Fruit fly (Drosophila melanogaster) whole organism, pupa: ENCODE measurements around the gene CG3819.
A peak's percentile ranks its signal among the peaks of the same experiment; 100 is the strongest.

Source experiments
- CG10348 ChIP-seq: fragments of 200-800 bp; sonication (Bioruptor generic); IDR thresholded peaks from 2 replicates; pipeline ENCODE4 v1.3.6; 2022; ENCODE audit warnings: missing biosample characterization, missing genetic modification characterization
- CG12605 ChIP-seq: fragments of 200-800 bp; sonication (Bioruptor generic); IDR thresholded peaks from 2 replicates; pipeline ENCODE4 v1.3.6; 2022; ENCODE audit warnings: missing biosample characterization, missing genetic modification characterization
- CG13204 ChIP-seq: fragments of 200-800 bp; sonication (Bioruptor generic); optimal IDR thresholded peaks from 2 replicates; lab custom pipeline; 2018; ENCODE audit warnings: missing biosample characterization, mild to moderate bottlenecking, missing genetic modification characterization, moderate library complexity
- CG14655 ChIP-seq: fragments of 200-800 bp; sonication (Bioruptor generic); optimal IDR thresholded peaks from 3 replicates; lab custom pipeline; 2017; ENCODE audit warnings: mild to moderate bottlenecking, missing biosample characterization, missing genetic modification reagents, missing genetic modification characterization
- CG17806 ChIP-seq: fragments of 200-800 bp; sonication (Bioruptor generic); optimal IDR thresholded peaks from 2 replicates; lab custom pipeline; 2018; ENCODE audit warnings: missing biosample characterization, mild to moderate bottlenecking, missing genetic modification characterization, moderate library complexity
- CG32121 ChIP-seq: fragments of 200-800 bp; sonication (Bioruptor generic); IDR thresholded peaks from 2 replicates; pipeline ENCODE4 v1.3.6; 2022; ENCODE audit warnings: missing biosample characterization, missing genetic modification characterization
- CG34367 ChIP-seq: fragments of 200-800 bp; sonication (Bioruptor generic); optimal IDR thresholded peaks from 2 replicates; lab custom pipeline; 2018; ENCODE audit warnings: missing biosample characterization, mild to moderate bottlenecking, missing genetic modification characterization
- CG4496 ChIP-seq: fragments of 200-800 bp; sonication (Bioruptor generic); IDR thresholded peaks from 3 replicates; pipeline ENCODE4 v1.3.6; 2022; ENCODE audit warnings: missing biosample characterization, missing genetic modification characterization
- CG8159 ChIP-seq: fragments of 200-800 bp; sonication (Bioruptor generic); optimal IDR thresholded peaks from 3 replicates; lab custom pipeline; 2018; ENCODE audit warnings: missing biosample characterization, mild to moderate bottlenecking, missing genetic modification characterization, moderate library complexity
- CG8301 ChIP-seq: fragments of 200-800 bp; sonication (Bioruptor generic); optimal IDR thresholded peaks from 2 replicates; lab custom pipeline; 2018; ENCODE audit warnings: missing biosample characterization, mild to moderate bottlenecking, missing genetic modification characterization
- CG9948 ChIP-seq: fragments of 200-800 bp; sonication (Bioruptor generic); optimal IDR thresholded peaks from 2 replicates; lab custom pipeline; 2018; ENCODE audit warnings: missing biosample characterization, mild to moderate bottlenecking, missing genetic modification characterization, moderate library complexity
- D1 ChIP-seq: fragments of 200-800 bp; sonication (Bioruptor generic); optimal IDR thresholded peaks from 2 replicates; lab custom pipeline; 2018; ENCODE audit warnings: missing biosample characterization, mild to moderate bottlenecking, missing genetic modification characterization, moderate library complexity
- EcR ChIP-seq: fragments of 200-800 bp; sonication (Bioruptor generic); optimal IDR thresholded peaks from 3 replicates; lab custom pipeline; 2019; ENCODE audit warnings: missing biosample characterization, missing genetic modification characterization, mild to moderate bottlenecking, moderate library complexity, missing genetic modification reagents
- Ets98B ChIP-seq: fragments of 200-800 bp; sonication (Bioruptor generic); IDR thresholded peaks from 2 replicates; pipeline ENCODE4 v1.3.6; 2022; ENCODE audit warnings: missing biosample characterization, missing genetic modification characterization
- Pif1A ChIP-seq: fragments of 200-800 bp; sonication (Bioruptor generic); optimal IDR thresholded peaks from 3 replicates; lab custom pipeline; 2016; ENCODE audit warnings: missing biosample characterization, missing genetic modification characterization
- Pif1B ChIP-seq: fragments of 200-800 bp; sonication (Bioruptor generic); optimal IDR thresholded peaks from 3 replicates; lab custom pipeline; 2016; ENCODE audit warnings: missing biosample characterization, missing genetic modification characterization
- Snoo ChIP-seq: fragments of 200-800 bp; sonication (Bioruptor generic); optimal IDR thresholded peaks from 3 replicates; lab custom pipeline; 2017; ENCODE audit warnings: missing biosample characterization, mild to moderate bottlenecking, missing genetic modification characterization, inconsistent platforms
- fd96Ca ChIP-seq: fragments of 200-800 bp; sonication (Bioruptor generic); IDR thresholded peaks from 3 replicates; pipeline ENCODE4 v1.3.6; 2022; ENCODE audit warnings: missing biosample characterization, missing genetic modification characterization
- gl ChIP-seq: fragments of 200-800 bp; sonication (Bioruptor generic); optimal IDR thresholded peaks from 2 replicates; lab custom pipeline; 2018; ENCODE audit warnings: missing biosample characterization, mild to moderate bottlenecking, missing genetic modification characterization
- rn ChIP-seq: fragments of 200-800 bp; sonication (Bioruptor generic); IDR thresholded peaks from 2 replicates; pipeline ENCODE4 v1.3.6; 2022; ENCODE audit warnings: missing biosample characterization, missing genetic modification characterization

CG3819 gene

DNA sequence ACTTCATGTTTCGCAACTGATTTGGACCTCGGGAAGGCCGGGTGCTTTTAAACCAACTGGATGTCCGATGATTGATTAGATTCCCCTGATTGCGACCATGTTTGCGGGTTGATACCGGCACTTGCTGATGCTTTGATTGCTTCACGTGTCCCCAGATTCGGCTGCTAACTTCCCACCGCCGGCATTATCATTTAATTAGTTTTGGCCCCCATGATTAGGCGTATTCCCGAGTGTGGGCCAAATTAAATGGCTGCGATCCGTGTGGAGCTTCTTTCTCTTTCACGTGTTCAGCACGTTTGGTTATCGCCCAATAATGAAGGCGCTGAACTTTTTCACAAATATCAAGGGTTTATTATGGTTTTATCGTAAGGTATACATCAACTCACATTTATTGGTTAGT lies at the start of gene CG3819:
CG3819 (minus strand) TSS at position 23 of the 400 bp plus-strand sequence.
- TF ChIP-seq CG8301 (tag; lab: Kevin White, UChicago) (no peak), D1 (tag; lab: Kevin White, UChicago) (no peak), CG17806 (tag; lab: Kevin White, UChicago) (no peak), EcR (GFP tag; lab: Kevin White, UChicago) (no peak), fd96Ca (GFP tag; lab: Robert Waterston, UW) (no peak), CG9948 (tag; lab: Kevin White, UChicago) (no peak), Pif1A (GFP tag; lab: Kevin White, UChicago) (no peak), gl (tag; lab: Kevin White, UChicago) (no peak), CG12605 (GFP tag; lab: Robert Waterston, UW) (no peak), CG32121 (GFP tag; lab: Robert Waterston, UW) (no peak), rn (no peak)

DNA sequence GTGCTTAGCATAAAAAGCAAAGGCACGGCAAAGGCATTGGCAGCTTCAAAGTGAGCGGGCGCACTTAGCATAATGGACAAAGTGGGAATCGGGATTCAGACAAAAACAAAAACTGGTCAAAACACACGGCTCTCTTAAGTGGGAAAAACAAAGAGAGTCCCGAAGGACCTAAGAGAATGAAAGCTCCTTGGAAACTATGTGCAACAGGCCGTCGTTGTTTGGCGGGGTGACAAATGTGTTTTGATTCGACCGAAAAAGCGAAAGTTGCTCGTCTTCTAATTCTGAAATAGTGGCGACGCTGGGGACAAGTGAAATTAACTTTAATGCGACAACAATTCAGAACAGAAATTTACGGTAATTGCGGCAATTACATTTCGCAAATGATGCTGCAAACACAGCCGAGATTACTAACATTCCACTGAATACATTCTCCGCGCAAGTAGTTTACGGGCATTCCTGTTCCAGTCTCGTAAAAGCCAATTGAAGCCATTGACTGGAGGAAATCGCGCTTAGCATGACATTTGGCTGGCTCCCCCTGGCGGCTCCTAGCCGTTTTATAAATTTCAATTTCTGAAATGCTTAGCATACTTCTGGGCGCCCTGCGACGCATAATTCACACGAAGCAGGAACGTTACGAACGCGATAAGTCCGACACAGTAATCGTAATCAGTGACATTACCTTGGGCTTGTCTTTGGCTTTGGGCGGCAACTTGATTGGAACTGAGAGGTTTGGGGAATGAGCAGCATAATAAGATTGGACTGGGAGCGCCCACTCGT lies 46.5 kb upstream of the CG3819 start:
- TF ChIP-seq Pif1A (GFP tag; lab: Kevin White, UChicago) (no peak), fd96Ca (GFP tag; lab: Robert Waterston, UW) (no peak), CG9948 (tag; lab: Kevin White, UChicago) (no peak), CG17806 (tag; lab: Kevin White, UChicago) (no peak), Ets98B (GFP tag; lab: Robert Waterston, UW) (no peak), CG34367 (tag; lab: Kevin White, UChicago) (no peak), D1 (tag; lab: Kevin White, UChicago) (no peak), rn (no peak), Snoo (tag; lab: Kevin White, UChicago) (no peak), EcR (GFP tag; lab: Kevin White, UChicago) (no peak)

DNA sequence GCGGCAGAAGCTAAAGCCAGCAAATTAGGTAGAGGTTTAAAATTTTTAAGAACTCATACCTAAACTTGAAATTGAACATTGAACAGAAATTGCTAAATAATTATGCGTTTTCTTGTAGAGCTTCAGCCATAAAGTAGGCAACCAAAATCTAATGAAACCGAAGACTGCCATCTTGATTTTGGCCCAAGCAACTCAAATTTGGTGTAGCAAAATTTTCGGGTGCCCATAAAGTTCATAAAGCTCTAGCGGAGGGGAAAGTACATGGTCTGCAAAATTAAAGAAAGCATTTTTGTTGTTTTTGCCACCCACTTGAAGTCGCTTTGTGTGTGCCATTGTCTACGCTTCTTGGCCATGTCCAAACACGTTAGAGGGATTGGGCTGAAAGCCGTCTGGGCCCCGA lies 35.1 kb upstream of the CG3819 start:
- TF ChIP-seq Pif1B (GFP tag; lab: Kevin White, UChicago) = no peak
- TF ChIP-seq CG10348 = no peak
- no peak for TF ChIP-seq CG34367 (tag; lab: Kevin White, UChicago)
- no peak for TF ChIP-seq rn
- no peak for TF ChIP-seq Pif1A (GFP tag; lab: Kevin White, UChicago)
- no peak for TF ChIP-seq D1 (tag; lab: Kevin White, UChicago)
- no peak for TF ChIP-seq CG32121 (GFP tag; lab: Robert Waterston, UW)
- TF ChIP-seq CG9948 (tag; lab: Kevin White, UChicago) = no peak
- no peak for TF ChIP-seq CG8159
- TF ChIP-seq CG12605 (GFP tag; lab: Robert Waterston, UW) = no peak
- no peak for TF ChIP-seq CG13204 (GFP tag; lab: Kevin White, UChicago)
- TF ChIP-seq, all 21 proteins: peak for 0

DNA sequence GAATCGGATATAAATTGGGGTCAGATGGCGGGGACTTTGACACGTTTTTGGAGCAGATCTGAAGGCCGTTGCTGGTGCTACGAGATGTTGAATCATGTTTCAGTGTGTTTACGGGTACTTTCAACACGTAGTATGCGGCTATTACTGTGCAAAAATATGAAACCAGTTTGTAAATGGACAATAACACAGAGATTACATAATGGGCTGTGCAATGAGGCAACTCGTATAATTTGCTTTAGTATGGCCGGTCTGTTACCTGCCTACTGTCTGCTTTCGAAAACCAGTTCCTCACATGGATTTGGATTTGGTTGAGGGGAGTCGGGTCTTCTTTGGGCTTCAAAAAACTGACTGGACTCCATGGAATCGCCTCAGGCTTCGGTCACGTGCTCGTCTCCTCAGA lies 30.5 kb upstream of the CG3819 start:
- TF ChIP-seq CG8159 (no peak), EcR (GFP tag; lab: Kevin White, UChicago) (peak; percentile 63), CG14655 (GFP tag; lab: Kevin White, UChicago) (no peak), CG12605 (GFP tag; lab: Robert Waterston, UW) (no peak), CG4496 (no peak), Snoo (tag; lab: Kevin White, UChicago) (peak; percentile 38), CG10348 (no peak), CG32121 (GFP tag; lab: Robert Waterston, UW) (no peak), Pif1A (GFP tag; lab: Kevin White, UChicago) (no peak), CG8301 (tag; lab: Kevin White, UChicago) (no peak)
- TF ChIP-seq, all 21 proteins: peak for 2

DNA sequence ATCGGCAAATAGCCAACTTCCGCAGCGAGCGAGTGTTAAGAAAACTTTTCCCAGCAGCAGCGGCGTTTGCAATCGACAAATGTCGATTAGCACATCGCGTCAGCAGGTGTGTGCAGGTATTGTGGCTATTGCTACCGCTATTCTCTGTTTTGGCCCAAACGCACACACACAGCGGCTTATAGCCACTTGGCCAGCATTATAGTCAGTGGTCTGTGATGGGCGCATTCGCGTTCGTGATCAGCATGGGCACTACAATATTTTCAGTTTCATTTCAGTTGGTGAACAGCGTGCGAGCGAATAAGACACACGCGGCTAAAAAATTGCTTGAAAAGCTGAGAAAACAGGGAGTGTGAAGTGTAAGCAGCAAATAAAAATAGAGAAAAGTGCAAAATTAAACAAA lies 28.5 kb upstream of the CG3819 start, which contains the start of gene CG6836:
CG6836 (plus strand) TSS at position 271 of the 400 bp plus-strand sequence.
- TF ChIP-seq Ets98B (GFP tag; lab: Robert Waterston, UW) = no peak
- TF ChIP-seq CG4496 = 0 out of 3 replicates have a peak, but pooled peaks have one; percentile 29
- peak; percentile 38; the same call in 1 of the 2 replicates for TF ChIP-seq CG32121 (GFP tag; lab: Robert Waterston, UW)
- TF ChIP-seq, all 21 proteins: peak for 2

DNA sequence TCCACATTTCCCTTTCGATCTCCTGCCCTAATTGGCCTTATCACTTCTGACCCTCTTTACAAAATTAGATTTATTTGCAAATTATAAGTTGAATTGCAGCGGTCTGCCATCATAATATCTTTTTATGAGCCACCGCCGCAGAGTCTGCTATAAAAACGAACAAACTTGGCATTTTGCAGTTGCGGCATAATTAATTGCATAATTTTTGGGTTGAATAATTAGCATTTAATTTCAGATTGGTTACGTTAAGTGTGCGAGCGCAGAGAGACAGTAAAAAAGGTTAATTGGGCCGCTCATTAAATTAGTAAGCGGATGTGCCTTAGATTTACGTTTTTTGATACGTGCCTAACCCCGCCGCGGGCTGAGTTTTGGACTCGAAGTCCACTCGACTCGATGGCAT lies 27.2 kb upstream of the CG3819 start:
- no peak for TF ChIP-seq CG34367 (tag; lab: Kevin White, UChicago)
- TF ChIP-seq Pif1A (GFP tag; lab: Kevin White, UChicago) = no peak
- no peak for TF ChIP-seq CG9948 (tag; lab: Kevin White, UChicago)

DNA sequence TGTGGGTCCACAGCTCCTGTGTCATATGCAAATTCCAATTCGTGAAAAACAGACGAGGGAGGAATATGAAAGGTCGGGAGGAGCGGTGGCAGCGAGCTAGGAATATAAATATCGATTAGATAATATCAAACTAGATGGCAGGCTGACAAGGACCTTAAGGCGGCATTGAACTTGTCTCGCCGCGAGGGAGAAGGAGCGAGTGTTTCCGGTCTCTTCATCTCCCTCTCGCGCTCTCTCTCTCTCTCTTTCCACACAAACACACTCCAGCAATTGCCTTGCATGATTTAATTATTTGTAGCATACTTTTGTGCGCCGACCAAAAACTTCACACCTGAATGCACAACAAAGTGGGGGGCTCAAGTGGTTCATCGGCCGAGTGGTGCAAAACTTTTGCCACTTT lies 25.0 kb upstream of the CG3819 start:
- peak; percentile 77 for TF ChIP-seq CG4496
- TF ChIP-seq CG34367 (tag; lab: Kevin White, UChicago) = peak; percentile 5
- TF ChIP-seq gl (tag; lab: Kevin White, UChicago) = no peak
- peak; percentile 6 for TF ChIP-seq Pif1A (GFP tag; lab: Kevin White, UChicago)
- TF ChIP-seq fd96Ca (GFP tag; lab: Robert Waterston, UW) = no peak
